Worm (Caenorhabditis elegans): Measurements from ENCODE around the gene F09D12.2.

Gene F09D12.2

DNA sequence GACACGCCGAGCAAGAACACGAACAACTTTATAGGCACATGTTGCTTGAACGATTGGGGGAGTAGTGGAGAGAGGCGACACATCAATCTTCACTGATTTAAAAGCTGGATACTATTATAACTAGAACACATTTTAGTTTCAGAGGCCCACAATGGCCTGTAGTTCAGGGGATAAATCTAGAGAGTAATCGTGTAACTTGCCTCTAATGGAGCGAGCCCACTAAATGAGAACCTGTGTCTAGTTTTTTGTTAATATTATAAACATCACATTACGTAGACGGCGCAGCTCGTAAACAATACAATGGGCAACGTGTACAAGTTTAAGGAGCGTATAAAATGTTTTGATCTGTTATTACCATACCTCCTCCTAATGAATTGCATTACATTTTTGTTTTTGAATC lies 613 bp upstream of the F09D12.2 start, which contains the start of gene F58E2.5:
Gene F58E2.5, plus strand, starts transcription at position 301 of the 400 bp plus-strand sequence.
- no peak for TF ChIP-seq unc-120 (tag; optimal IDR thresholded peaks at IDR 0.05; ENCODE audit: poor library complexity, severe bottlenecking)
- TF ChIP-seq sem-2 (GFP tag; optimal IDR thresholded peaks at IDR 0.05): no peak
- no peak for TF ChIP-seq mls-2 (tag; optimal IDR thresholded peaks at IDR 0.05)
- TF ChIP-seq pha-4 (tag; optimal IDR thresholded peaks at IDR 0.05): no peak
- TF ChIP-seq lin-32 (GFP tag; optimal IDR thresholded peaks at IDR 0.05): no peak
- no peak for TF ChIP-seq nhr-76 (tag; optimal IDR thresholded peaks at IDR 0.05)
- no peak for TF ChIP-seq flh-1 (GFP tag; optimal IDR thresholded peaks at IDR 0.05)
- no peak for TF ChIP-seq nhr-12 (tag; optimal IDR thresholded peaks at IDR 0.05)
- no peak for TF ChIP-seq tbx-8 (GFP tag; optimal IDR thresholded peaks at IDR 0.05)
- TF ChIP-seq lsy-2 (tag; optimal IDR thresholded peaks at IDR 0.05): no peak
- TF ChIP-seq ces-1 (GFP tag; optimal IDR thresholded peaks at IDR 0.05): no peak
- no peak for TF ChIP-seq ham-2 (GFP tag; optimal IDR thresholded peaks at IDR 0.05)
- TF ChIP-seq drap-1 (GFP tag; optimal IDR thresholded peaks at IDR 0.05): no peak
- TF ChIP-seq elt-1 (tag; optimal IDR thresholded peaks at IDR 0.05; ENCODE audit: borderline replicate concordance, insufficient read depth): no peak
- no peak for TF ChIP-seq mab-5 (tag; optimal IDR thresholded peaks at IDR 0.05)
- no peak for TF ChIP-seq ceh-43 (GFP tag; optimal IDR thresholded peaks at IDR 0.05)
- TF ChIP-seq nhr-237 (tag; optimal IDR thresholded peaks at IDR 0.05): no peak

ce11 chrIV:3442513-3442912 lies 1.5 kb downstream of the F09D12.2 start:
- TF ChIP-seq unc-120 (tag; optimal IDR thresholded peaks at IDR 0.05; ENCODE audit: poor library complexity, severe bottlenecking) (no peak), mep-1 (tag; optimal IDR thresholded peaks at IDR 0.05) (no peak), blmp-1 (tag; optimal IDR thresholded peaks at IDR 0.05) (no peak), sptf-1 (tag; optimal IDR thresholded peaks at IDR 0.05) (no peak), zip-8 (tag; optimal IDR thresholded peaks at IDR 0.05) (no peak), mab-5 (tag; optimal IDR thresholded peaks at IDR 0.05) (no peak), bed-3 (GFP tag; optimal IDR thresholded peaks at IDR 0.05) (no peak), ztf-11 (tag; optimal IDR thresholded peaks at IDR 0.05) (no peak), unc-39 (tag; optimal IDR thresholded peaks at IDR 0.05) (no peak), cnd-1 (tag; optimal IDR thresholded peaks at IDR 0.05) (no peak), ces-1 (GFP tag; optimal IDR thresholded peaks at IDR 0.05) (no peak), drap-1 (GFP tag; optimal IDR thresholded peaks at IDR 0.05) (no peak), M03D4.4 (tag; optimal IDR thresholded peaks at IDR 0.05) (no peak), ceh-43 (GFP tag; optimal IDR thresholded peaks at IDR 0.05) (no peak), unc-62 (GFP tag; optimal IDR thresholded peaks at IDR 0.05) (no peak), ham-2 (GFP tag; optimal IDR thresholded peaks at IDR 0.05) (no peak), tbx-8 (GFP tag; optimal IDR thresholded peaks at IDR 0.05) (no peak), lsy-2 (tag; optimal IDR thresholded peaks at IDR 0.05) (no peak), mls-2 (tag; optimal IDR thresholded peaks at IDR 0.05) (no peak), nhr-28 (tag; optimal IDR thresholded peaks at IDR 0.05) (no peak)

- TF ChIP-seq mls-2 (tag; optimal IDR thresholded peaks at IDR 0.05) (no peak), nhr-28 (tag; optimal IDR thresholded peaks at IDR 0.05) (no peak), ceh-43 (GFP tag; optimal IDR thresholded peaks at IDR 0.05) (no peak), mab-5 (tag; optimal IDR thresholded peaks at IDR 0.05) (no peak), nhr-12 (tag; optimal IDR thresholded peaks at IDR 0.05) (no peak), lsy-2 (tag; optimal IDR thresholded peaks at IDR 0.05) (no peak), flh-1 (GFP tag; optimal IDR thresholded peaks at IDR 0.05) (no peak), sem-2 (GFP tag; optimal IDR thresholded peaks at IDR 0.05) (no peak), mep-1 (tag; optimal IDR thresholded peaks at IDR 0.05) (no peak), ceh-39 (tag; optimal IDR thresholded peaks at IDR 0.05) (no peak), hlh-1 (tag; optimal IDR thresholded peaks at IDR 0.05) (no peak), ceh-83 (GFP tag; optimal IDR thresholded peaks at IDR 0.05) (no peak), M03D4.4 (tag; optimal IDR thresholded peaks at IDR 0.05) (no peak), unc-120 (tag; optimal IDR thresholded peaks at IDR 0.05; ENCODE audit: poor library complexity, severe bottlenecking) (no peak), cnd-1 (tag; optimal IDR thresholded peaks at IDR 0.05) (no peak), ztf-11 (tag; optimal IDR thresholded peaks at IDR 0.05) (no peak), zip-8 (tag; optimal IDR thresholded peaks at IDR 0.05) (no peak), elt-1 (tag; optimal IDR thresholded peaks at IDR 0.05; ENCODE audit: borderline replicate concordance, insufficient read depth) (no peak), ces-1 (GFP tag; optimal IDR thresholded peaks at IDR 0.05) (no peak), lin-32 (GFP tag; optimal IDR thresholded peaks at IDR 0.05) (no peak)
Measured at ce11 chrIV:3440848-3441247, 3.2 kb downstream of the F09D12.2 start, which contains the start of gene grd-10. grd-10 (plus strand) TSS chrIV:3441055.

ce11 chrIV:3439354-3439753 lies 4.6 kb downstream of the F09D12.2 start, which contains the start of gene grd-3:
grd-3 (plus strand) TSS chrIV:3439655.
- TF ChIP-seq cnd-1 (tag; optimal IDR thresholded peaks at IDR 0.05) (no peak), ceh-43 (GFP tag; optimal IDR thresholded peaks at IDR 0.05) (no peak), bed-3 (GFP tag; optimal IDR thresholded peaks at IDR 0.05) (no peak), pha-4 (tag; optimal IDR thresholded peaks at IDR 0.05) (no peak), elt-3 (tag; optimal IDR thresholded peaks at IDR 0.05) (no peak), ceh-39 (tag; optimal IDR thresholded peaks at IDR 0.05) (no peak), lin-13 (tag; optimal IDR thresholded peaks at IDR 0.05) (no peak), M03D4.4 (tag; optimal IDR thresholded peaks at IDR 0.05) (no peak), hlh-1 (tag; optimal IDR thresholded peaks at IDR 0.05) (no peak)

Measured in whole organism, mixed stage, embryonic.